Worm (Caenorhabditis elegans) whole organism, young adult: ENCODE results near the gene VM106R.1.
A peak's percentile ranks its signal among the peaks of the same experiment; 100 is the strongest.

Source experiments
- B0261.1 ChIP-seq: sonication (generic microtip); optimal IDR thresholded peaks from 2 replicates; lab custom pipeline; 2016; ENCODE audit warnings: mild to moderate bottlenecking, missing genetic modification characterization, moderate library complexity, missing compliant biosample characterization
- ama-1 ChIP-seq, 3 experiments: fragments of 150-350 bp in 1 of 3; sonication (generic microtip) in 2 of 3; optimal IDR thresholded peaks; 2 replicates each; lab custom pipeline; 2014 to 2018; ENCODE audit warnings: missing biosample characterization in 2 of 3, missing genetic modification characterization in 2 of 3, missing genetic modification reagents in 2 of 3
- attf-6 ChIP-seq: fragments of 200-800 bp; sonication (Bioruptor generic); IDR thresholded peaks from 2 replicates; pipeline ENCODE4 v1.3.6; 2022; ENCODE audit warnings: missing genetic modification reagents, missing genetic modification characterization, missing compliant biosample characterization
- ceh-79 ChIP-seq: sonication (generic microtip); optimal IDR thresholded peaks from 2 replicates; lab custom pipeline; 2017; ENCODE audit warnings: mild to moderate bottlenecking, missing genetic modification characterization, missing compliant biosample characterization
- chd-7 ChIP-seq: sonication (generic microtip); optimal IDR thresholded peaks from 2 replicates; lab custom pipeline; 2016; ENCODE audit warnings: mild to moderate bottlenecking, missing genetic modification characterization, moderate library complexity, missing compliant biosample characterization
- egrh-3 ChIP-seq: fragments of 200-800 bp; sonication (Bioruptor generic); IDR thresholded peaks from 2 replicates; pipeline ENCODE4 v1.3.6; 2022; ENCODE audit warnings: missing genetic modification reagents, missing genetic modification characterization, missing compliant biosample characterization
- nhr-80 ChIP-seq: sonication (generic microtip); optimal IDR thresholded peaks from 2 replicates; lab custom pipeline; 2016; ENCODE audit warnings: missing genetic modification characterization, missing compliant biosample characterization
- nhr-90 ChIP-seq: sonication (generic microtip); optimal IDR thresholded peaks from 2 replicates; lab custom pipeline; 2016; ENCODE audit warnings: missing genotype, mild to moderate bottlenecking, missing genetic modification characterization, missing compliant biosample characterization
- pha-4 ChIP-seq: fragments of 150-350 bp; sonication (generic microtip); optimal IDR thresholded peaks from 2 replicates; lab custom pipeline; 2014; ENCODE audit warnings: missing biosample characterization, missing genetic modification reagents, missing genetic modification characterization
- repo-1 ChIP-seq: sonication (generic microtip); optimal IDR thresholded peaks from 2 replicates; lab custom pipeline; 2017; ENCODE audit warnings: mild to moderate bottlenecking, missing genetic modification characterization, missing compliant biosample characterization
- sptf-2 ChIP-seq: fragments of 200-800 bp; sonication (Bioruptor generic); optimal IDR thresholded peaks from 2 replicates; lab custom pipeline; 2018; ENCODE audit warnings: mild to moderate bottlenecking, missing genetic modification characterization, missing compliant biosample characterization
- ztf-18 ChIP-seq: sonication (generic microtip); optimal IDR thresholded peaks from 2 replicates; lab custom pipeline; 2016; ENCODE audit warnings: missing genotype, mild to moderate bottlenecking, missing genetic modification characterization, missing compliant biosample characterization
- ztf-28 ChIP-seq: fragments of 200-800 bp; sonication (Bioruptor generic); IDR thresholded peaks from 2 replicates; pipeline ENCODE4 v1.3.6; 2022; ENCODE audit warnings: missing genetic modification reagents, missing genetic modification characterization, missing compliant biosample characterization

- TF ChIP-seq egrh-3 (GFP tag; lab: Robert Waterston, UW) (no peak), repo-1 (tag; lab: Kevin White, UChicago) (no peak), ama-1 (optimal IDR thresholded peaks at IDR 0.05; lab: Kevin White, UChicago) (no peak), ama-1 (GFP tag; optimal IDR thresholded peaks at IDR 0.05; lab: Kevin White, UChicago) (no peak), nhr-80 (tag; lab: Kevin White, UChicago) (peak; percentile 94), ztf-28 (GFP tag; lab: Robert Waterston, UW) (no peak), chd-7 (tag; lab: Kevin White, UChicago) (no peak), sptf-2 (no peak), attf-6 (GFP tag; lab: Robert Waterston, UW) (no peak), ceh-79 (no peak), ztf-18 (tag; lab: Kevin White, UChicago) (no peak), pha-4 (tag; lab: Kevin White, UChicago) (no peak), B0261.1 (tag; lab: Kevin White, UChicago) (no peak), nhr-90 (tag; lab: Kevin White, UChicago) (no peak)
These were observed 31.9 kb upstream of the VM106R.1 start, which contains the start of gene M106.3 for ce11 chrII:10860840-10861239.
